Worm (Caenorhabditis elegans) whole organism, L1 larva: Measurements from ENCODE around the gene cyp-13A10.

ENCODE experiments used
- mdl-1 ChIP-seq, 2 experiments: fragments of 150-350 bp; optimal IDR thresholded peaks; 2 replicates each; lab custom pipeline; 2014 to 2017; ENCODE audit warnings: missing biosample characterization in 2 of 2, missing genetic modification characterization in 2 of 2, inconsistent platforms in 1 of 2
- snpc-4 ChIP-seq: fragments of 150-350 bp; optimal IDR thresholded peaks from 2 replicates; lab custom pipeline; 2014; ENCODE audit warnings: missing biosample characterization, missing genetic modification characterization
- sptf-1 ChIP-seq: fragments of 150-350 bp; optimal IDR thresholded peaks from 2 replicates; lab custom pipeline; 2014; ENCODE audit warnings: missing biosample characterization, missing genetic modification characterization
- zag-1 ChIP-seq: fragments of 150-350 bp; optimal IDR thresholded peaks from 2 replicates; lab custom pipeline; 2014; ENCODE audit warnings: missing biosample characterization, missing genetic modification characterization
- zip-4 ChIP-seq: fragments of 200-800 bp; sonication (Bioruptor generic); optimal IDR thresholded peaks from 2 replicates; lab custom pipeline; 2018; ENCODE audit warnings: mild to moderate bottlenecking, missing genetic modification characterization, moderate library complexity, missing compliant biosample characterization

DNA sequence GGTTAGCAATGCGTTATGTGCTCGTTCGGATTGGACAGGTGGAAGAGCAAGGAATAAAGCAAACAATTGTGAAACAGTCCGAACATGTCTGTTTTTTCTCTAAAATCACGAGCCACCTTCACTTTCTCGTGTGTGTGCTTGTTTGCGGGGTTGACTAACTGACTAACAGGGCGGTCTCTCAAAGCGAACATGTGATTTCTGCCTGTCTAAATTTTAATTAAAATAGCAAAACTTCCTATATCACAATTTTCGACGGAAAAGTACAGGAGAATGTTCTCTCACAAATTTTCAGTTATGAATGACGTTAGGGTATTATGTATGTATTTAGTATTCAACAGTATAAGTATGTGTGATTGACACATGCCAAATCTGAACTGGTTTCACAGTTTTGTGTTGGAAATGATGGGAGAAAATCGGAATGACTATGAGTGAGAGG is 40.8 kb downstream of the cyp-13A10 start:
- TF ChIP-seq zip-4 (no peak), snpc-4 (tag; lab: Kevin White, UChicago) (no peak), sptf-1 (tag; lab: Kevin White, UChicago) (no peak), mdl-1 (tag; optimal IDR thresholded peaks at IDR 0.05; lab: Kevin White, UChicago) (peak in 1 of 2 experiments; percentile 74), zag-1 (tag; lab: Kevin White, UChicago) (no peak)
